Fruit fly (Drosophila melanogaster) whole organism, embryonic: ENCODE data around the gene pnt.

Experiments used
- Atf-2 ChIP-seq: fragments of 200-800 bp; sonication (Bioruptor generic); optimal IDR thresholded peaks from 2 replicates; lab custom pipeline; 2016; ENCODE audit warnings: missing biosample characterization, missing genetic modification characterization
- BtbVII ChIP-seq: fragments of 200-800 bp; sonication (Bioruptor generic); optimal IDR thresholded peaks from 3 replicates; lab custom pipeline; 2017; ENCODE audit warnings: missing biosample characterization, mild to moderate bottlenecking, missing genetic modification characterization
- CG10462 ChIP-seq: fragments of 200-800 bp; sonication (Bioruptor generic); optimal IDR thresholded peaks from 2 replicates; lab custom pipeline; 2016; ENCODE audit warnings: missing biosample characterization, missing genetic modification characterization
- CG12104 ChIP-seq: fragments of 200-800 bp; sonication (Bioruptor generic); optimal IDR thresholded peaks from 3 replicates; lab custom pipeline; 2016; ENCODE audit warnings: missing biosample characterization, missing genetic modification characterization
- CG13123 ChIP-seq: fragments of 200-800 bp; sonication (Bioruptor generic); optimal IDR thresholded peaks from 2 replicates; lab custom pipeline; 2016; ENCODE audit warnings: missing biosample characterization, missing genetic modification characterization
- CG14050 ChIP-seq: fragments of 200-800 bp; sonication (Bioruptor generic); IDR thresholded peaks from 3 replicates; pipeline ENCODE4 v1.3.6; 2022; ENCODE audit warnings: missing biosample characterization, missing genetic modification characterization
- CG15269 ChIP-seq: fragments of 200-800 bp; sonication (Bioruptor generic); optimal IDR thresholded peaks from 2 replicates; lab custom pipeline; 2018; ENCODE audit warnings: missing biosample characterization, mild to moderate bottlenecking, missing genetic modification characterization, moderate library complexity
- CG15479 ChIP-seq: fragments of 200-800 bp; sonication (Bioruptor generic); optimal IDR thresholded peaks from 3 replicates; lab custom pipeline; 2019; ENCODE audit warnings: missing biosample characterization, mild to moderate bottlenecking, missing genetic modification characterization, moderate library complexity
- CG2712 ChIP-seq: fragments of 200-800 bp; optimal IDR thresholded peaks from 3 replicates; lab custom pipeline; 2019; ENCODE audit warnings: missing biosample characterization, mild to moderate bottlenecking, missing genetic modification characterization, moderate library complexity
- CG2889 ChIP-seq: fragments of 200-800 bp; sonication (Bioruptor generic); IDR thresholded peaks from 3 replicates; pipeline ENCODE4 v1.3.6; 2022; ENCODE audit warnings: missing biosample characterization, missing genetic modification characterization
- CG33213 ChIP-seq: fragments of 200-800 bp; sonication (Bioruptor generic); optimal IDR thresholded peaks from 3 replicates; lab custom pipeline; 2016; ENCODE audit warnings: missing biosample characterization, missing genetic modification characterization
- CG4820 ChIP-seq: fragments of 200-800 bp; sonication (Bioruptor generic); optimal IDR thresholded peaks from 3 replicates; lab custom pipeline; 2016; ENCODE audit warnings: missing biosample characterization, missing genetic modification characterization
- CG6791 ChIP-seq: fragments of 200-800 bp; sonication (Bioruptor generic); IDR thresholded peaks from 3 replicates; pipeline ENCODE4 v1.3.6; 2022; ENCODE audit warnings: missing biosample characterization, missing genetic modification characterization; ENCODE audit not compliant: partially characterized antibody
- CG6813 ChIP-seq: fragments of 200-800 bp; sonication (Bioruptor generic); optimal IDR thresholded peaks from 2 replicates; lab custom pipeline; 2017; ENCODE audit warnings: missing biosample characterization, missing genetic modification characterization, mild to moderate bottlenecking, moderate library complexity, missing genetic modification reagents
- CG7372 ChIP-seq: fragments of 200-800 bp; sonication (Bioruptor generic); IDR thresholded peaks from 2 replicates; pipeline ENCODE4 v1.3.6; 2022; ENCODE audit warnings: missing biosample characterization, missing genetic modification characterization
- CG8089 ChIP-seq: fragments of 200-800 bp; sonication (Bioruptor generic); optimal IDR thresholded peaks from 3 replicates; lab custom pipeline; 2016; ENCODE audit warnings: missing biosample characterization, missing genetic modification characterization
- CG8281 ChIP-seq: fragments of 200-800 bp; sonication (Bioruptor generic); optimal IDR thresholded peaks from 2 replicates; lab custom pipeline; 2018; ENCODE audit warnings: missing biosample characterization, mild to moderate bottlenecking, missing genetic modification characterization, moderate library complexity
- CG8290 ChIP-seq, 3 experiments: fragments of 200-800 bp; sonication (Bioruptor generic); optimal IDR thresholded peaks; 2 replicates each; lab custom pipeline; 2016 to 2019; ENCODE audit warnings: missing biosample characterization in 3 of 3, missing genetic modification characterization in 3 of 3, mild to moderate bottlenecking in 2 of 3, moderate library complexity in 1 of 3
- CkIIα-i1 ChIP-seq: fragments of 200-800 bp; sonication (Bioruptor generic); IDR thresholded peaks from 2 replicates; pipeline ENCODE4 v1.3.6; 2022; ENCODE audit warnings: missing biosample characterization, missing genetic modification characterization
- CoRest ChIP-seq: fragments of 200-800 bp; sonication (Bioruptor generic); optimal IDR thresholded peaks from 3 replicates; lab custom pipeline; 2018; ENCODE audit warnings: missing biosample characterization, mild to moderate bottlenecking, missing genetic modification characterization, moderate library complexity
- Dip2 ChIP-seq: fragments of 200-800 bp; sonication (Bioruptor generic); IDR thresholded peaks from 2 replicates; pipeline ENCODE4 v1.3.6; 2022; ENCODE audit warnings: missing biosample characterization, missing genetic modification characterization
- Fer3 ChIP-seq: fragments of 200-800 bp; sonication (Bioruptor generic); optimal IDR thresholded peaks from 2 replicates; lab custom pipeline; 2018; ENCODE audit warnings: missing biosample characterization, mild to moderate bottlenecking, missing genetic modification characterization, moderate library complexity
- GATAe ChIP-seq: fragments of 200-800 bp; sonication (Bioruptor generic); conservative IDR thresholded peaks from 2 replicates; pipeline ENCODE4 v1.3.6; 2022; ENCODE audit warnings: missing biosample characterization, missing genetic modification characterization
- Jarid2 ChIP-seq: fragments of 200-800 bp; sonication (Bioruptor generic); optimal IDR thresholded peaks from 3 replicates; lab custom pipeline; 2017; ENCODE audit warnings: mild to moderate bottlenecking, missing biosample characterization, missing genetic modification reagents, missing genetic modification characterization
- MTF-1 ChIP-seq: fragments of 200-800 bp; sonication (Bioruptor generic); optimal IDR thresholded peaks from 2 replicates; lab custom pipeline; 2018; ENCODE audit warnings: missing biosample characterization, mild to moderate bottlenecking, missing genetic modification characterization, borderline replicate concordance
- NK7.1 ChIP-seq: fragments of 200-800 bp; sonication (Bioruptor generic); optimal IDR thresholded peaks from 3 replicates; lab custom pipeline; 2016; ENCODE audit warnings: missing biosample characterization, missing genetic modification characterization
- Optix ChIP-seq: fragments of 200-800 bp; sonication (Bioruptor generic); IDR thresholded peaks from 3 replicates; pipeline ENCODE4 v1.3.6; 2022; ENCODE audit warnings: missing biosample characterization, missing genetic modification characterization
- Rfx ChIP-seq: fragments of 200-800 bp; sonication (Bioruptor generic); IDR thresholded peaks from 2 replicates; pipeline ENCODE4 v1.3.6; 2022; ENCODE audit warnings: missing biosample characterization, missing genetic modification characterization
- Sox102F ChIP-seq: fragments of 200-800 bp; sonication (Bioruptor generic); optimal IDR thresholded peaks from 2 replicates; lab custom pipeline; 2018; ENCODE audit warnings: missing biosample characterization, mild to moderate bottlenecking, missing genetic modification characterization, moderate library complexity
- TFAM ChIP-seq: fragments of 200-800 bp; sonication (Bioruptor generic); optimal IDR thresholded peaks from 2 replicates; lab custom pipeline; 2017; ENCODE audit warnings: missing biosample characterization, missing genetic modification characterization, inconsistent platforms
- ash1 ChIP-seq: fragments of 200-800 bp; sonication (Bioruptor generic); optimal IDR thresholded peaks from 2 replicates; lab custom pipeline; 2018; ENCODE audit warnings: missing biosample characterization, mild to moderate bottlenecking, missing genetic modification characterization
- bab2 ChIP-seq: fragments of 200-800 bp; sonication (Bioruptor generic); optimal IDR thresholded peaks from 2 replicates; lab custom pipeline; 2016; ENCODE audit warnings: missing biosample characterization, missing genetic modification characterization
- cad ChIP-seq: fragments of >200 bp; optimal IDR thresholded peaks from 2 replicates; lab custom pipeline; 2017; ENCODE audit warnings: missing biosample characterization, missing genetic modification characterization
- corto ChIP-seq: fragments of 200-800 bp; sonication (Bioruptor generic); optimal IDR thresholded peaks from 2 replicates; lab custom pipeline; 2016; ENCODE audit warnings: missing biosample characterization, mild to moderate bottlenecking, missing genetic modification characterization, moderate library complexity
- dm ChIP-seq: fragments of 200-800 bp; sonication (Bioruptor generic); optimal IDR thresholded peaks from 3 replicates; lab custom pipeline; 2016; ENCODE audit warnings: missing biosample characterization, missing genetic modification characterization
- eve ChIP-seq, 2 experiments: fragments of >200 bp; optimal IDR thresholded peaks; 2 replicates each; lab custom pipeline; 2017; ENCODE audit warnings: missing biosample characterization in 2 of 2, missing genetic modification characterization in 2 of 2
- gt ChIP-seq: fragments of 200-800 bp; sonication (Bioruptor generic); IDR thresholded peaks from 2 replicates; pipeline ENCODE4 v1.3.6; 2022; ENCODE audit warnings: missing biosample characterization, missing genetic modification characterization
- insv ChIP-seq, 2 experiments: fragments of 200-800 bp; sonication (Bioruptor generic); optimal IDR thresholded peaks; 3 replicates each; lab custom pipeline; 2016 to 2018; ENCODE audit warnings: missing biosample characterization in 2 of 2, missing genetic modification characterization in 2 of 2
- jing ChIP-seq: fragments of 200-800 bp; sonication (Bioruptor generic); optimal IDR thresholded peaks from 2 replicates; lab custom pipeline; 2018; ENCODE audit warnings: missing biosample characterization, mild to moderate bottlenecking, missing genetic modification characterization
- ken ChIP-seq: fragments of 200-800 bp; sonication (Bioruptor generic); IDR thresholded peaks from 3 replicates; pipeline ENCODE4 v1.3.6; 2022; ENCODE audit warnings: missing biosample characterization, missing genetic modification characterization
- klu ChIP-seq: fragments of 200-800 bp; sonication (Bioruptor generic); IDR thresholded peaks from 2 replicates; pipeline ENCODE4 v1.3.6; 2022; ENCODE audit warnings: missing biosample characterization, missing genetic modification characterization
- nerfin-1 ChIP-seq: fragments of 200-800 bp; sonication (Bioruptor generic); optimal IDR thresholded peaks from 3 replicates; lab custom pipeline; 2019; ENCODE audit warnings: missing biosample characterization, mild to moderate bottlenecking, missing genetic modification characterization, moderate library complexity
- nerfin-2 ChIP-seq: fragments of 200-800 bp; sonication (Bioruptor generic); IDR thresholded peaks from 2 replicates; pipeline ENCODE4 v1.3.6; 2022; ENCODE audit warnings: missing biosample characterization, missing genetic modification characterization; ENCODE audit not compliant: partially characterized antibody
- oc ChIP-seq: fragments of 200-800 bp; sonication (Bioruptor generic); optimal IDR thresholded peaks from 2 replicates; lab custom pipeline; 2018; ENCODE audit warnings: missing biosample characterization, mild to moderate bottlenecking, missing genetic modification characterization, moderate library complexity
- onecut ChIP-seq: fragments of 200-800 bp; sonication (Bioruptor generic); IDR thresholded peaks from 2 replicates; pipeline ENCODE4 v1.3.6; 2022; ENCODE audit warnings: missing biosample characterization, missing genetic modification characterization
- p53 ChIP-seq: fragments of 200-800 bp; sonication (Bioruptor generic); optimal IDR thresholded peaks from 2 replicates; lab custom pipeline; 2016; ENCODE audit warnings: missing biosample characterization, missing genetic modification characterization
- pnt ChIP-seq: fragments of 200-800 bp; sonication (Bioruptor generic); optimal IDR thresholded peaks from 3 replicates; lab custom pipeline; 2016; ENCODE audit warnings: missing biosample characterization, missing genetic modification characterization
- rib ChIP-seq: fragments of 200-800 bp; sonication (Bioruptor generic); IDR thresholded peaks from 2 replicates; pipeline ENCODE4 v1.3.6; 2022; ENCODE audit warnings: missing biosample characterization, missing genetic modification characterization
- unc-4 ChIP-seq: fragments of 200-800 bp; sonication (Bioruptor generic); IDR thresholded peaks from 2 replicates; pipeline ENCODE4 v1.3.6; 2022; ENCODE audit warnings: missing biosample characterization, missing genetic modification characterization; ENCODE audit not compliant: partially characterized antibody
- zen2 ChIP-seq: fragments of 200-800 bp; sonication (Bioruptor generic); IDR thresholded peaks from 3 replicates; pipeline ENCODE4 v1.3.6; 2022; ENCODE audit warnings: missing biosample characterization, missing genetic modification characterization; ENCODE audit not compliant: partially characterized antibody

pnt gene

DNA sequence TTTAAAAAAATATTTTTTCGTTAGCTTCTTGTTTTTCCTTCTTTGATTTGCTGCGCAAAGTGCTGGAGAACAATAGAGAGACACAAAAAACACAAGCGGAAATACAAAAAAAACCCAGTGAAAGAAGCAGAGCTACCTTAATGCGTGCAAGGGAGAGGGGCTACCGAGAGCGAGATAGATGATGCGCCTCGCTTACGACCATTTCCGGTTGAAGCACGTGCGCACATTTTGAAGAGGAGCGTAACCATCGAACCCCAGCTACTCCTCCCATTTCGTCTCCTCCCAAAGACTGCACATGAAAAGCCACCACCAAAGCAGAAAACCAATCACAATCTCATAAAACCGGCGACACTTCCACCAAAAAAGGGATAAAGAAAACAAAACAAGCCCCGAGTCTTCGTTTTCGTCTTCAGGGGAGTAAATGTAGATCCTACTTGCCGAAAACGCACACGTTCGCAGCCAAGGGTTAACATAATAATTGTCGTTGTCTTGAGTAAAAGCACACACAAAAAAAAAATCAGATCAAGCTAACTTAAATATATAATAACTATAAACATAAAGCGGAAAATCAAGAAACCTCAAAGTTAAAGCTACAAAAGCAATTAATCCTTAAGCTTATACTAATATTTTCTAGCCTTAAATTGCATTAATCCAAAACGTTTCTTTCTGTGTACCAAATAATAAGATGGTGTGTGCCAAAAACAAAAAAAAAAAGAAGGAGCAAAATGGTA is 48.7 kb downstream of the pnt start (continued):
- TF ChIP-seq Sox102F (GFP tag; lab: Kevin White, UChicago) (peak; percentile 55), dm (peak; percentile 0), CG33213 (GFP tag; lab: Kevin White, UChicago) (no peak), Jarid2 (GFP tag; lab: Kevin White, UChicago) (peak; percentile 6), CG15479 (no peak), bab2 (GFP tag; lab: Kevin White, UChicago) (no peak), ash1 (GFP tag; lab: Kevin White, UChicago) (no peak), CG8281 (no peak), Rfx (peak; percentile 54; the same call in 1 of the 2 replicates), CG6813 (GFP tag; lab: Kevin White, UChicago) (peak; percentile 27), p53 (GFP tag; lab: Kevin White, UChicago) (no peak), CG2712 (tag; lab: Kevin White, UChicago) (peak; percentile 69), klu (GFP tag; lab: Robert Waterston, UW) (no peak), MTF-1 (GFP tag; lab: Kevin White, UChicago) (peak; percentile 21), onecut (no peak), nerfin-2 (no peak), Atf-2 (GFP tag; lab: Kevin White, UChicago) (no peak), cad (GFP tag; lab: Kevin White, UChicago) (no peak), jing (no peak), insv (GFP tag; optimal IDR thresholded peaks at IDR 0.05; lab: Kevin White, UChicago) (no peak), zen2 (GFP tag; lab: Robert Waterston, UW) (no peak), rib (GFP tag; lab: Robert Waterston, UW) (no peak), TFAM (no peak), CG4820 (GFP tag; lab: Kevin White, UChicago) (peak; percentile 13), pnt (GFP tag; lab: Kevin White, UChicago) (no peak), CG15269 (tag; lab: Kevin White, UChicago) (no peak), CG12104 (GFP tag; lab: Kevin White, UChicago) (no peak), CG6791 (GFP tag; lab: Robert Waterston, UW) (no peak), Fer3 (no peak), nerfin-1 (tag; lab: Kevin White, UChicago) (no peak), GATAe (GFP tag; lab: Robert Waterston, UW) (no peak), CoRest (tag; lab: Kevin White, UChicago) (peak; percentile 31), CG2889 (GFP tag; lab: Robert Waterston, UW) (no peak), CG10462 (GFP tag; lab: Kevin White, UChicago) (no peak), BtbVII (GFP tag; lab: Kevin White, UChicago) (no peak), CG7372 (GFP tag; lab: Robert Waterston, UW) (no peak), oc (no peak), CG8290 (GFP tag; optimal IDR thresholded peaks at IDR 0.05; lab: Kevin White, UChicago) (no peak), CG8290 (tag; optimal IDR thresholded peaks at IDR 0.05; lab: Kevin White, UChicago) (no peak), CkIIα-i1 (GFP tag; lab: Robert Waterston, UW) (no peak), ken (GFP tag; lab: Robert Waterston, UW) (no peak), corto (peak; percentile 9), gt (GFP tag; lab: Robert Waterston, UW) (no peak), Dip2 (GFP tag; lab: Robert Waterston, UW) (no peak), unc-4 (GFP tag; lab: Robert Waterston, UW) (no peak), CG14050 (no peak), CG8089 (GFP tag; lab: Kevin White, UChicago) (no peak), CG13123 (GFP tag; lab: Kevin White, UChicago) (no peak), Optix (GFP tag; lab: Robert Waterston, UW) (no peak), eve (GFP tag; optimal IDR thresholded peaks at IDR 0.05; lab: Kevin White, UChicago) (peak in 1 of 2 experiments; percentile 47), NK7.1 (GFP tag; lab: Kevin White, UChicago) (no peak)
